Worm (Caenorhabditis elegans): Measurements from ENCODE around the gene H43I07.1.

H43I07.1 gene

ce11 chrV:4204421-4204820 lies at the start of gene H43I07.1:
Gene H43I07.1, plus strand, starts transcription at chrV:4204721.
- TF ChIP-seq ceh-36 (tag; optimal IDR thresholded peaks at IDR 0.05) (no peak), sea-1 (GFP tag; conservative IDR thresholded peaks at IDR 0.05) (no peak), tra-4 (tag; optimal IDR thresholded peaks at IDR 0.05) (no peak), ceh-13 (GFP tag; optimal IDR thresholded peaks at IDR 0.05) (no peak), scrt-1 (GFP tag; IDR thresholded peaks at IDR 0.05) (no peak), aly-1 (tag; optimal IDR thresholded peaks at IDR 0.05) (no peak), ets-7 (tag; optimal IDR thresholded peaks at IDR 0.05) (no peak), tbx-11 (GFP tag; IDR thresholded peaks at IDR 0.05) (no peak), flt-1 (GFP tag; IDR thresholded peaks at IDR 0.05) (no peak)

- TF ChIP-seq ets-7 (tag; optimal IDR thresholded peaks at IDR 0.05), result no peak
- no peak for TF ChIP-seq scrt-1 (GFP tag; IDR thresholded peaks at IDR 0.05)
- no peak for TF ChIP-seq aly-1 (tag; optimal IDR thresholded peaks at IDR 0.05)
- TF ChIP-seq flt-1 (GFP tag; IDR thresholded peaks at IDR 0.05), result no peak
- TF ChIP-seq ceh-36 (tag; optimal IDR thresholded peaks at IDR 0.05), result no peak
Measured at ce11 chrV:4157291-4157690, 47.2 kb upstream of the H43I07.1 start.

ce11 chrV:4160086-4160485 lies 44.4 kb upstream of the H43I07.1 start, which contains the start of gene Y45G5AM.5:
Gene Y45G5AM.5, plus strand, starts transcription at chrV:4160386.
- no peak for TF ChIP-seq aly-1 (tag; optimal IDR thresholded peaks at IDR 0.05)
- TF ChIP-seq hmg-4 (GFP tag; optimal IDR thresholded peaks at IDR 0.05), result no peak
- no peak for TF ChIP-seq hnd-1 (tag; optimal IDR thresholded peaks at IDR 0.05)
- no peak for TF ChIP-seq tbx-11 (GFP tag; IDR thresholded peaks at IDR 0.05)
- TF ChIP-seq ama-1 (optimal IDR thresholded peaks at IDR 0.05), result no peak

ce11 chrV:4162922-4163321 lies 41.6 kb upstream of the H43I07.1 start, which contains the start of gene Y45G5AM.4:
Gene Y45G5AM.4, plus strand, starts transcription at chrV:4163222.
- TF ChIP-seq flt-1 (GFP tag; IDR thresholded peaks at IDR 0.05) (no peak), tbx-11 (GFP tag; IDR thresholded peaks at IDR 0.05) (no peak), hmbx-1 (tag; optimal IDR thresholded peaks at IDR 0.05) (no peak), sea-1 (GFP tag; conservative IDR thresholded peaks at IDR 0.05) (no peak)

ce11 chrV:4164504-4164959 lies 40.0 kb upstream of the H43I07.1 start, which contains the start of gene Y45G5AM.3:
Gene Y45G5AM.3, plus strand, starts transcription at chrV:4164554.
- TF ChIP-seq aly-1 (tag; optimal IDR thresholded peaks at IDR 0.05) (no peak), ceh-13 (GFP tag; optimal IDR thresholded peaks at IDR 0.05) (no peak), F13C5.2 (tag; optimal IDR thresholded peaks at IDR 0.05) (no peak), ama-1 (optimal IDR thresholded peaks at IDR 0.05) (no peak)

ce11 chrV:4168045-4168444 lies 36.5 kb upstream of the H43I07.1 start:
- TF ChIP-seq ceh-36 (tag; optimal IDR thresholded peaks at IDR 0.05) (no peak), ama-1 (optimal IDR thresholded peaks at IDR 0.05) (no peak), flt-1 (GFP tag; IDR thresholded peaks at IDR 0.05) (no peak), pes-1 (GFP tag; IDR thresholded peaks at IDR 0.05) (no peak), hmbx-1 (tag; optimal IDR thresholded peaks at IDR 0.05) (no peak), aly-1 (tag; optimal IDR thresholded peaks at IDR 0.05) (no peak), tbx-37 (GFP tag; conservative IDR thresholded peaks at IDR 0.05) (no peak), sea-1 (GFP tag; conservative IDR thresholded peaks at IDR 0.05) (no peak), ceh-13 (GFP tag; optimal IDR thresholded peaks at IDR 0.05) (no peak), ets-7 (tag; optimal IDR thresholded peaks at IDR 0.05) (no peak), hmg-4 (GFP tag; optimal IDR thresholded peaks at IDR 0.05) (no peak), tbx-11 (GFP tag; IDR thresholded peaks at IDR 0.05) (no peak), B0310.2 (tag; optimal IDR thresholded peaks at IDR 0.05) (no peak), tra-4 (tag; optimal IDR thresholded peaks at IDR 0.05) (no peak), F13C5.2 (tag; optimal IDR thresholded peaks at IDR 0.05) (no peak), scrt-1 (GFP tag; IDR thresholded peaks at IDR 0.05) (no peak)

ce11 chrV:4169658-4170057 lies 34.9 kb upstream of the H43I07.1 start:
- TF ChIP-seq tbx-37 (GFP tag; conservative IDR thresholded peaks at IDR 0.05) (no peak), hnd-1 (tag; optimal IDR thresholded peaks at IDR 0.05) (no peak), ceh-36 (tag; optimal IDR thresholded peaks at IDR 0.05) (no peak), hmg-4 (GFP tag; optimal IDR thresholded peaks at IDR 0.05) (no peak), flt-1 (GFP tag; IDR thresholded peaks at IDR 0.05) (no peak), sea-1 (GFP tag; conservative IDR thresholded peaks at IDR 0.05) (no peak), F13C5.2 (tag; optimal IDR thresholded peaks at IDR 0.05) (no peak), hmbx-1 (tag; optimal IDR thresholded peaks at IDR 0.05) (no peak), ama-1 (optimal IDR thresholded peaks at IDR 0.05) (no peak), tbx-11 (GFP tag; IDR thresholded peaks at IDR 0.05) (no peak), tra-4 (tag; optimal IDR thresholded peaks at IDR 0.05) (no peak), aly-1 (tag; optimal IDR thresholded peaks at IDR 0.05) (no peak), ceh-13 (GFP tag; optimal IDR thresholded peaks at IDR 0.05) (no peak), ets-7 (tag; optimal IDR thresholded peaks at IDR 0.05) (no peak), scrt-1 (GFP tag; IDR thresholded peaks at IDR 0.05) (no peak), B0310.2 (tag; optimal IDR thresholded peaks at IDR 0.05) (no peak), pes-1 (GFP tag; IDR thresholded peaks at IDR 0.05) (no peak)

- TF ChIP-seq hmg-4 (GFP tag; optimal IDR thresholded peaks at IDR 0.05), result no peak
- no peak for TF ChIP-seq flt-1 (GFP tag; IDR thresholded peaks at IDR 0.05)
- TF ChIP-seq ets-7 (tag; optimal IDR thresholded peaks at IDR 0.05), result no peak
- TF ChIP-seq F13C5.2 (tag; optimal IDR thresholded peaks at IDR 0.05), result no peak
- TF ChIP-seq pes-1 (GFP tag; IDR thresholded peaks at IDR 0.05), result no peak
- TF ChIP-seq B0310.2 (tag; optimal IDR thresholded peaks at IDR 0.05), result no peak
- TF ChIP-seq tbx-37 (GFP tag; conservative IDR thresholded peaks at IDR 0.05), result no peak
- no peak for TF ChIP-seq hmbx-1 (tag; optimal IDR thresholded peaks at IDR 0.05)
Measured at ce11 chrV:4170138-4170537, 34.4 kb upstream of the H43I07.1 start, which contains the start of gene Y45G5AM.7. Gene Y45G5AM.7, minus strand, starts transcription at chrV:4170238.
